Worm (Caenorhabditis elegans) whole organism, late embryonic: ENCODE measurements around the gene sqv-8.

Source experiments
- ama-1 ChIP-seq: fragments of 150-350 bp; optimal IDR thresholded peaks from 2 replicates; lab custom pipeline; 2014
- ceh-14 ChIP-seq: sonication (generic microtip); optimal IDR thresholded peaks from 2 replicates; lab custom pipeline; 2016; ENCODE audit warnings: missing genotype, missing genetic modification characterization, missing compliant biosample characterization
- ceh-34 ChIP-seq: sonication (generic microtip); optimal IDR thresholded peaks from 2 replicates; lab custom pipeline; 2016; ENCODE audit warnings: mild to moderate bottlenecking, missing genetic modification characterization, missing compliant biosample characterization
- fkh-10 ChIP-seq: fragments of 150-350 bp; optimal IDR thresholded peaks from 2 replicates; lab custom pipeline; 2014; ENCODE audit warnings: missing biosample characterization, missing genetic modification reagents, missing genetic modification characterization
- hlh-8 ChIP-seq: sonication (generic microtip); optimal IDR thresholded peaks from 2 replicates; lab custom pipeline; 2016; ENCODE audit warnings: missing genotype, missing genetic modification characterization, missing compliant biosample characterization
- lim-6 ChIP-seq: sonication (generic microtip); optimal IDR thresholded peaks from 2 replicates; lab custom pipeline; 2016; ENCODE audit warnings: missing genetic modification characterization, missing compliant biosample characterization
- syd-9 ChIP-seq: sonication (generic microtip); optimal IDR thresholded peaks from 2 replicates; lab custom pipeline; 2016; ENCODE audit warnings: mild to moderate bottlenecking, missing genetic modification characterization, moderate library complexity, missing compliant biosample characterization
- tbx-2 ChIP-seq: sonication (generic microtip); optimal IDR thresholded peaks from 2 replicates; lab custom pipeline; 2016; ENCODE audit warnings: missing genetic modification characterization, missing compliant biosample characterization

DNA sequence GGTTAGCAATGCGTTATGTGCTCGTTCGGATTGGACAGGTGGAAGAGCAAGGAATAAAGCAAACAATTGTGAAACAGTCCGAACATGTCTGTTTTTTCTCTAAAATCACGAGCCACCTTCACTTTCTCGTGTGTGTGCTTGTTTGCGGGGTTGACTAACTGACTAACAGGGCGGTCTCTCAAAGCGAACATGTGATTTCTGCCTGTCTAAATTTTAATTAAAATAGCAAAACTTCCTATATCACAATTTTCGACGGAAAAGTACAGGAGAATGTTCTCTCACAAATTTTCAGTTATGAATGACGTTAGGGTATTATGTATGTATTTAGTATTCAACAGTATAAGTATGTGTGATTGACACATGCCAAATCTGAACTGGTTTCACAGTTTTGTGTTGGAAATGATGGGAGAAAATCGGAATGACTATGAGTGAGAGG, 24.8 kb upstream of the sqv-8 start:
- TF ChIP-seq hlh-8, result no peak
- no peak for TF ChIP-seq ama-1 (lab: Kevin White, UChicago)
- TF ChIP-seq ceh-14 (tag; lab: Kevin White, UChicago), result no peak
- no peak for TF ChIP-seq lim-6 (tag; lab: Kevin White, UChicago)
- TF ChIP-seq fkh-10 (GFP tag; lab: Kevin White, UChicago), result no peak
- TF ChIP-seq syd-9 (tag; lab: Kevin White, UChicago), result no peak
- no peak for TF ChIP-seq ceh-34 (tag; lab: Kevin White, UChicago)
- no peak for TF ChIP-seq tbx-2 (tag; lab: Kevin White, UChicago)
